Worm (Caenorhabditis elegans) whole organism, L4/young adult: ENCODE data around the gene str-1.
A peak's percentile ranks its signal among the peaks of the same experiment; 100 is the strongest.

ENCODE experiments used
- W03F9.2 ChIP-seq: fragments of 150-350 bp; optimal IDR thresholded peaks from 2 replicates; lab custom pipeline; 2014; ENCODE audit warnings: missing biosample characterization, missing genetic modification characterization
- dao-5 ChIP-seq: sonication (generic microtip); optimal IDR thresholded peaks from 2 replicates; lab custom pipeline; 2016; ENCODE audit warnings: missing genotype, missing genetic modification characterization, moderate library complexity, missing compliant biosample characterization
- him-1 ChIP-seq: sonication (generic microtip); optimal IDR thresholded peaks from 2 replicates; lab custom pipeline; 2016; ENCODE audit warnings: missing genotype, missing genetic modification reagents, missing genetic modification characterization, missing compliant biosample characterization

- TF ChIP-seq him-1: no peak
- peak; percentile 15 for TF ChIP-seq W03F9.2 (tag; lab: Kevin White, UChicago)
- TF ChIP-seq dao-5 (tag; lab: Kevin White, UChicago): no peak
These were observed 15.2 kb downstream of the str-1 start, which contains the start of gene srlf-7 for ce11 chrIV:7188528-7189422.
